Fruit fly (Drosophila melanogaster): ENCODE results near the gene CG11889.

The CG11889 gene

dm6 chr3R:25249145-25250141, 20.6 kb upstream of the CG11889 start, which contains the start of gene Nup358 (continued):
- peak; percentile 33 for TF ChIP-seq CG15514 (GFP tag; optimal IDR thresholded peaks at IDR 0.05)
- TF ChIP-seq CG13424 (tag; optimal IDR thresholded peaks at IDR 0.05) = no peak
- peak; percentile 98 for TF ChIP-seq zen2 (GFP tag; IDR thresholded peaks at IDR 0.05; ENCODE audit: partially characterized antibody)
- TF ChIP-seq CG15073 (GFP tag; optimal IDR thresholded peaks at IDR 0.05) = no peak
- TF ChIP-seq pho (GFP tag; optimal IDR thresholded peaks at IDR 0.05) = peak; percentile 5
- no peak for TF ChIP-seq Dfd (GFP tag; optimal IDR thresholded peaks at IDR 0.05)
- no peak for TF ChIP-seq CG6765 (GFP tag; optimal IDR thresholded peaks at IDR 0.05)
- no peak for TF ChIP-seq psq (GFP tag; optimal IDR thresholded peaks at IDR 0.05)
- no peak for TF ChIP-seq kay (GFP tag; optimal IDR thresholded peaks at IDR 0.05)
- no peak for TF ChIP-seq bowl (GFP tag; IDR thresholded peaks at IDR 0.05)
- TF ChIP-seq oc (tag; optimal IDR thresholded peaks at IDR 0.05) = no peak
- peak; percentile 14 for TF ChIP-seq Abd-B (GFP tag; optimal IDR thresholded peaks at IDR 0.05)
- TF ChIP-seq CG12659 (GFP tag; optimal IDR thresholded peaks at IDR 0.05) = peak; percentile 46
- no peak for TF ChIP-seq lov (optimal IDR thresholded peaks at IDR 0.05)
- TF ChIP-seq lov (GFP tag; IDR thresholded peaks at IDR 0.05) = no peak
- no peak for TF ChIP-seq ara (GFP tag; IDR thresholded peaks at IDR 0.05)
- TF ChIP-seq Hr3 (GFP tag; optimal IDR thresholded peaks at IDR 0.05) = no peak
- TF ChIP-seq sc (optimal IDR thresholded peaks at IDR 0.05) = no peak
- TF ChIP-seq sc (GFP tag; optimal IDR thresholded peaks at IDR 0.05) = no peak
- no peak for TF ChIP-seq aop (GFP tag; IDR thresholded peaks at IDR 0.05)
- TF ChIP-seq lmd (GFP tag; IDR thresholded peaks at IDR 0.05) = no peak
- TF ChIP-seq CG6175 (GFP tag; IDR thresholded peaks at IDR 0.05) = no peak
- TF ChIP-seq Lpt (GFP tag; optimal IDR thresholded peaks at IDR 0.05) = no peak
- peak; percentile 58 for TF ChIP-seq CG17186 (GFP tag; optimal IDR thresholded peaks at IDR 0.05)
- no peak for TF ChIP-seq tap (tag; optimal IDR thresholded peaks at IDR 0.05)
- peak; percentile 35 for TF ChIP-seq CG30020 (tag; optimal IDR thresholded peaks at IDR 0.05)
- TF ChIP-seq Fer1 (GFP tag; optimal IDR thresholded peaks at IDR 0.05) = no peak
- TF ChIP-seq grn (GFP tag; optimal IDR thresholded peaks at IDR 0.05) = no peak
- peak; percentile 95 for TF ChIP-seq rib (GFP tag; IDR thresholded peaks at IDR 0.05)
- no peak for TF ChIP-seq sisA (GFP tag; IDR thresholded peaks at IDR 0.05)
- TF ChIP-seq CG3065 (GFP tag; optimal IDR thresholded peaks at IDR 0.05) = no peak
- peak; percentile 99 for TF ChIP-seq Bgb (GFP tag; IDR thresholded peaks at IDR 0.05; ENCODE audit: partially characterized antibody)
- no peak for TF ChIP-seq D (optimal IDR thresholded peaks at IDR 0.05)
- no peak for TF ChIP-seq D (GFP tag; optimal IDR thresholded peaks at IDR 0.05)
- TF ChIP-seq fd3F (GFP tag; optimal IDR thresholded peaks at IDR 0.05) = no peak
- no peak for TF ChIP-seq CG17361 (GFP tag; IDR thresholded peaks at IDR 0.05)
- TF ChIP-seq CG17829 (tag; optimal IDR thresholded peaks at IDR 0.05) = peak; percentile 35
- TF ChIP-seq CG4360 (GFP tag; IDR thresholded peaks at IDR 0.05) = no peak
- no peak for TF ChIP-seq CG15696 (tag; optimal IDR thresholded peaks at IDR 0.05)
- no peak for TF ChIP-seq gro (GFP tag; optimal IDR thresholded peaks at IDR 0.05)
- no peak for TF ChIP-seq pb (GFP tag; optimal IDR thresholded peaks at IDR 0.05)
- TF ChIP-seq Dref (GFP tag; IDR thresholded peaks at IDR 0.05) = peak; percentile 98
- TF ChIP-seq MESR4 (GFP tag; optimal IDR thresholded peaks at IDR 0.05) = peak; percentile 24
- no peak for TF ChIP-seq CG5180 (GFP tag; optimal IDR thresholded peaks at IDR 0.05)
- TF ChIP-seq Neu2 (GFP tag; optimal IDR thresholded peaks at IDR 0.05; ENCODE audit: borderline replicate concordance) = no peak
- TF ChIP-seq HmgD (GFP tag; optimal IDR thresholded peaks at IDR 0.05) = no peak
- TF ChIP-seq fd64A (GFP tag; optimal IDR thresholded peaks at IDR 0.05) = no peak
- TF ChIP-seq her (GFP tag; optimal IDR thresholded peaks at IDR 0.05) = no peak
- no peak for TF ChIP-seq scrt (GFP tag; optimal IDR thresholded peaks at IDR 0.05)
- TF ChIP-seq Lhr (GFP tag; optimal IDR thresholded peaks at IDR 0.05) = no peak
